Worm (Caenorhabditis elegans) whole organism, early embryonic: ENCODE data around the gene E01G6.1.

Source experiments
- aly-1 ChIP-seq: sonication (generic microtip); optimal IDR thresholded peaks from 2 replicates; lab custom pipeline; 2016; ENCODE audit warnings: missing genetic modification characterization, missing compliant biosample characterization
- ama-1 ChIP-seq: fragments of 150-350 bp; optimal IDR thresholded peaks from 2 replicates; lab custom pipeline; 2014
- ets-7 ChIP-seq: sonication (generic microtip); optimal IDR thresholded peaks from 2 replicates; lab custom pipeline; 2016; ENCODE audit warnings: missing genotype, missing genetic modification characterization, missing compliant biosample characterization
- flt-1 ChIP-seq: fragments of 200-800 bp; sonication (Bioruptor generic); IDR thresholded peaks from 2 replicates; pipeline ENCODE4 v1.3.6; 2022; ENCODE audit warnings: missing genetic modification characterization, missing compliant biosample characterization
- hmbx-1 ChIP-seq: sonication (generic microtip); optimal IDR thresholded peaks from 2 replicates; lab custom pipeline; 2016; ENCODE audit warnings: mild to moderate bottlenecking, missing genetic modification characterization, missing compliant biosample characterization
- hnd-1 ChIP-seq: sonication (generic microtip); optimal IDR thresholded peaks from 2 replicates; lab custom pipeline; 2016; ENCODE audit warnings: missing genetic modification characterization, missing compliant biosample characterization
- pes-1 ChIP-seq: fragments of 200-800 bp; sonication (Bioruptor generic); IDR thresholded peaks from 2 replicates; pipeline ENCODE4 v1.3.6; 2022; ENCODE audit warnings: missing genetic modification reagents, missing genetic modification characterization, missing compliant biosample characterization
- scrt-1 ChIP-seq: fragments of 200-800 bp; sonication (Bioruptor generic); IDR thresholded peaks from 2 replicates; pipeline ENCODE4 v1.3.6; 2022; ENCODE audit warnings: missing genetic modification characterization, missing compliant biosample characterization

DNA sequence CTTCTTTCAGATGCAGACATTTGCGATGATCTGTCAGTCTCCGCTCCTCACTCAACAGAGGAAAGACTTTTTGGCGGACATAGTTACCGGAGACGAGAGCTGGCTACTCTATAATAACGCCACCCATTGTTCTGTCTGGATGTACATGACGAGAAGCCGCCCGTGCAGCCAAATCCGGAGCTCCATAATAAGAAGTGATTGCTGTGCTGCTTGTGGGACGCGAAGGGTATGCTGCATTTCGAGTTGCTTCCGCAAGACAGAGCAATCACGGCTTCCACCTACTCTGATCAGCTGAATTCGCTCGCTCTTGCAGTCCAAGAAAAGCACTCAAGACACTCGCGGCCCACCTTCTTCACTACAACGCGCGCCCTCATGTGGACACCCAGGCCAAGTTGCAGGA is 53.1 kb downstream of the E01G6.1 start:
- TF ChIP-seq ama-1 (lab: Kevin White, UChicago) (no peak), scrt-1 (GFP tag; lab: Robert Waterston, UW) (no peak), pes-1 (no peak), hmbx-1 (tag; lab: Kevin White, UChicago) (no peak), ets-7 (tag; lab: Kevin White, UChicago) (no peak), hnd-1 (tag; lab: Kevin White, UChicago) (no peak), aly-1 (tag; lab: Kevin White, UChicago) (no peak), flt-1 (GFP tag; lab: Robert Waterston, UW) (no peak)
